Fruit fly (Drosophila melanogaster): Measurements from ENCODE around the gene Pde9.

DNA sequence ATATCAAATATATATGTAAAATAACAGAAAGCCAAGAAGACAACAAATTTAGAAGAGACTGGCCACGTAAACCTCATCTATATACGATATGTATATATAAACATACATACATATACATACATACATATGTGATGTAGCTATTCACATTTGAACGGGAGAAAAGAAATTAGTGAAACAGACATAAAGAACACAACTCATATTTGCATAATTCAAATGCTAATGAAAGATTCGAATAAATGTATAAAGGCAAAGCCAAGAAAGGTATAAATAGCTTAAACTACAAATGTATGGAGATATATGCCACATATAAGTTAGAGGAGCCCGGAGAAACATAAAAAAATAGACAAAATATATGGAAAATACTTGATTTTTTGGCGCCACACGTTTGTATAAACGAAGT lies 156.7 kb downstream of the Pde9 start:
- TF ChIP-seq CG8478 (optimal IDR thresholded peaks at IDR 0.05) (no peak), CTCF (optimal IDR thresholded peaks at IDR 0.05) (no peak)

Measured in S2 (cell line).